Worm (Caenorhabditis elegans): ENCODE data around the gene ckb-4.
A peak's percentile ranks its signal among the peaks of the same experiment; 100 is the strongest.

Gene ckb-4

DNA sequence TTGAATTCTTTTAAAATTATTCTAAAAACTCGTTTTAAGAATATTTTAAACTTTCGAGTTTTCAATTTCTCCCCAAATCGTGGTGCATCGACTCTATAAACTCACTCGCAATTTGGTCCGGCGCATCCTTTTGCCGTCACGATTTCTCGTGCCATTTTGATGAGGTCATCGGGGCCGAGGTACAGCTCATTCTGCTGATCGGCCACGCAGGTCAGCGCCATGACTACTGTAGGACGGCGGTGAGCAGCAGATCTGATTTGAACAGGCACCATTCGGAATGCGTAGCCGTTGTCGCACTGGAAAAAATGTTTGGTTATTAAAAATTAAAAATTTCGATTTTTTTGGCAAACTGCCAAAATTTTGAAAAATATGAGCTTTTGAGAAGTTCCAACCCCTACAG, 23.4 kb upstream of the ckb-4 start:
- TF ChIP-seq Y55F3AM.14 (GFP tag; optimal IDR thresholded peaks at IDR 0.05) (no peak), crh-2 (tag; optimal IDR thresholded peaks at IDR 0.05) (no peak), sma-9 (GFP tag; optimal IDR thresholded peaks at IDR 0.05) (no peak), sma-9 (tag; optimal IDR thresholded peaks at IDR 0.05) (no peak), ZK546.5 (tag; optimal IDR thresholded peaks at IDR 0.05) (no peak), snpc-4 (tag; optimal IDR thresholded peaks at IDR 0.05) (no peak), mbf-1 (tag; optimal IDR thresholded peaks at IDR 0.05) (no peak), ceh-16 (tag; optimal IDR thresholded peaks at IDR 0.05) (no peak)

- TF ChIP-seq sem-4 (tag; optimal IDR thresholded peaks at IDR 0.05) (peak; percentile 11), sma-3 (GFP tag; optimal IDR thresholded peaks at IDR 0.05) (peak; percentile 63), C34F6.9 (tag; optimal IDR thresholded peaks at IDR 0.05) (peak; percentile 62), sma-9 (GFP tag; optimal IDR thresholded peaks at IDR 0.05) (peak; percentile 87), sma-9 (tag; optimal IDR thresholded peaks at IDR 0.05) (no peak), lin-13 (GFP tag; optimal IDR thresholded peaks at IDR 0.05) (peak; percentile 48), nhr-11 (tag; optimal IDR thresholded peaks at IDR 0.05) (no peak), F13H6.1 (tag; optimal IDR thresholded peaks at IDR 0.05) (peak; percentile 70), unc-62 (GFP tag; optimal IDR thresholded peaks at IDR 0.05) (no peak), alr-1 (tag; optimal IDR thresholded peaks at IDR 0.05) (no peak), mab-5 (tag; optimal IDR thresholded peaks at IDR 0.05) (no peak), lsy-2 (tag; optimal IDR thresholded peaks at IDR 0.05) (peak; percentile 52 to 81), R02D3.7 (tag; optimal IDR thresholded peaks at IDR 0.05) (no peak), nhr-21 (tag; optimal IDR thresholded peaks at IDR 0.05) (peak; percentile 12), nhr-6 (tag; optimal IDR thresholded peaks at IDR 0.05) (peak; percentile 39), ztf-4 (tag; optimal IDR thresholded peaks at IDR 0.05) (no peak), unc-55 (GFP tag; optimal IDR thresholded peaks at IDR 0.05) (peak; percentile 64), egl-27 (tag; optimal IDR thresholded peaks at IDR 0.05) (peak; percentile 30), nhr-25 (tag; optimal IDR thresholded peaks at IDR 0.05) (peak; percentile 19), crh-2 (tag; optimal IDR thresholded peaks at IDR 0.05) (peak; percentile 60), snpc-4 (tag; optimal IDR thresholded peaks at IDR 0.05) (peak; percentile 23), gmeb-1 (tag; optimal IDR thresholded peaks at IDR 0.05) (peak; percentile 88)
Measured at ce11 chrV:2126996-2127585, 17.9 kb upstream of the ckb-4 start, which contains the start of gene ldp-1. Gene ldp-1 (plus strand): TSS chrV:2127535.

DNA sequence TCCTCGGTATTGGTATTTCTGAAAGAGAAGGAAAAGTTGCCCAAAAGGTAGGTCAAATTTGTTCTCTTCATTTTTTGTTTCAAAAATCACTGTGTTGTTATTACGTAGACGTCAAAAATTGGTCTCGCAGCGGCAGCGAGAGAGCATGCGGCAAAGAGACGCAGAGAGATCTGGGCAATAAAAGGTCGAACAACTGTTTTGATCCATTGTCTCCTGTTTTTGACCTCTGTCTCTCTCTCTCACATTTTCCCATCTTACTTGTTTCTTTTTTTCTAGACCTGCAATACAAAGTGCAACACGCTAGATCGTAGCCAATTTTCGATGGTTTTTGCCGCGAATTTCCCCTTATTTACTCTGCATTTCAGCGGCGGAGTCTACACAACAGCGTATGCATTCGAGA, 17.3 kb upstream of the ckb-4 start:
- TF ChIP-seq Y55F3AM.14 (GFP tag; optimal IDR thresholded peaks at IDR 0.05) (no peak), nhr-129 (tag; optimal IDR thresholded peaks at IDR 0.05) (peak; percentile 51)

ce11 chrV:2123164-2123563, 13.9 kb upstream of the ckb-4 start:
- TF ChIP-seq fos-1 (tag; optimal IDR thresholded peaks at IDR 0.05) = peak; percentile 7
- TF ChIP-seq Y55F3AM.14 (GFP tag; optimal IDR thresholded peaks at IDR 0.05) = no peak
- TF ChIP-seq skn-1 (tag; optimal IDR thresholded peaks at IDR 0.05) = no peak

- peak; percentile 16 for TF ChIP-seq sma-9 (GFP tag; optimal IDR thresholded peaks at IDR 0.05)
- no peak for TF ChIP-seq sma-9 (tag; optimal IDR thresholded peaks at IDR 0.05)
- TF ChIP-seq unc-39 (tag; optimal IDR thresholded peaks at IDR 0.05) = no peak
- TF ChIP-seq crh-2 (tag; optimal IDR thresholded peaks at IDR 0.05) = peak; percentile 14
- no peak for TF ChIP-seq mab-5 (tag; optimal IDR thresholded peaks at IDR 0.05)
- TF ChIP-seq zag-1 (tag; optimal IDR thresholded peaks at IDR 0.05) = no peak
- TF ChIP-seq unc-62 (GFP tag; optimal IDR thresholded peaks at IDR 0.05) = no peak
- TF ChIP-seq C34F6.9 (tag; optimal IDR thresholded peaks at IDR 0.05) = no peak
- no peak for TF ChIP-seq nhr-25 (tag; optimal IDR thresholded peaks at IDR 0.05)
- TF ChIP-seq elt-3 (tag; optimal IDR thresholded peaks at IDR 0.05) = no peak
- no peak for TF ChIP-seq nhr-23 (tag; optimal IDR thresholded peaks at IDR 0.05)
- TF ChIP-seq ZK546.5 (tag; optimal IDR thresholded peaks at IDR 0.05) = no peak
- TF ChIP-seq nhr-11 (tag; optimal IDR thresholded peaks at IDR 0.05) = no peak
- TF ChIP-seq alr-1 (tag; optimal IDR thresholded peaks at IDR 0.05) = no peak
- no peak for TF ChIP-seq nhr-12 (tag; optimal IDR thresholded peaks at IDR 0.05)
- TF ChIP-seq egl-27 (tag; optimal IDR thresholded peaks at IDR 0.05) = no peak
Measured at ce11 chrV:2122517-2122916, 13.3 kb upstream of the ckb-4 start, which contains the start of gene F22F7.2. Gene F22F7.2 (plus strand): TSS chrV:2122782.
